Worm (Caenorhabditis elegans) whole organism, young adult: ENCODE data around the gene sto-4.

Source experiments
- B0019.2 ChIP-seq: fragments of 200-800 bp; sonication (Bioruptor generic); conservative IDR thresholded peaks from 2 replicates; pipeline ENCODE4 v1.3.6; 2022; ENCODE audit warnings: missing genetic modification reagents, missing genetic modification characterization, missing compliant biosample characterization
- B0035.1 ChIP-seq: sonication (generic microtip); optimal IDR thresholded peaks from 2 replicates; lab custom pipeline; 2016; ENCODE audit warnings: missing genetic modification characterization, mild to moderate bottlenecking, missing compliant biosample characterization, missing genotype, missing genetic modification reagents
- B0261.1 ChIP-seq: sonication (generic microtip); optimal IDR thresholded peaks from 2 replicates; lab custom pipeline; 2016; ENCODE audit warnings: mild to moderate bottlenecking, missing genetic modification characterization, moderate library complexity, missing compliant biosample characterization
- B0336.3 ChIP-seq: fragments of 200-800 bp; sonication (Bioruptor generic); IDR thresholded peaks from 2 replicates; pipeline ENCODE4 v1.3.6; 2022; ENCODE audit warnings: missing genetic modification characterization, missing compliant biosample characterization
- C17E4.6 ChIP-seq: fragments of 200-800 bp; sonication (Bioruptor generic); IDR thresholded peaks from 2 replicates; pipeline ENCODE4 v1.3.6; 2022; ENCODE audit warnings: missing genetic modification reagents, missing genetic modification characterization, missing compliant biosample characterization
- D2030.7 ChIP-seq: fragments of 200-800 bp; sonication (Bioruptor generic); IDR thresholded peaks from 2 replicates; pipeline ENCODE4 v1.3.6; 2022; ENCODE audit warnings: missing genetic modification reagents, missing genetic modification characterization, missing compliant biosample characterization
- F22D6.2 ChIP-seq: sonication (generic microtip); optimal IDR thresholded peaks from 2 replicates; lab custom pipeline; 2016; ENCODE audit warnings: mild to moderate bottlenecking, missing genetic modification characterization, missing compliant biosample characterization
- F23B12.7 ChIP-seq: sonication (generic microtip); optimal IDR thresholded peaks from 2 replicates; lab custom pipeline; 2017; ENCODE audit warnings: missing genetic modification characterization, mild to moderate bottlenecking, missing compliant biosample characterization, antibody characterized with exemption, moderate library complexity; ENCODE audit not compliant: insufficient read depth
- F33H1.4 ChIP-seq: fragments of 200-800 bp; sonication (Bioruptor generic); IDR thresholded peaks from 2 replicates; pipeline ENCODE4 v1.3.6; 2022; ENCODE audit warnings: missing genetic modification reagents, missing genetic modification characterization, missing compliant biosample characterization
- K11D2.4 ChIP-seq: fragments of 200-800 bp; sonication (Bioruptor generic); IDR thresholded peaks from 2 replicates; pipeline ENCODE4 v1.3.6; 2022; ENCODE audit warnings: missing genetic modification reagents, missing genetic modification characterization, missing compliant biosample characterization
- T07F8.4 ChIP-seq: sonication (generic microtip); optimal IDR thresholded peaks from 2 replicates; lab custom pipeline; 2016; ENCODE audit warnings: mild to moderate bottlenecking, missing genetic modification characterization, moderate library complexity, missing compliant biosample characterization
- T26A5.8 ChIP-seq: sonication (generic microtip); optimal IDR thresholded peaks from 2 replicates; lab custom pipeline; 2016; ENCODE audit warnings: missing genetic modification characterization, missing compliant biosample characterization
- Y53F4B.3 ChIP-seq: fragments of 200-800 bp; sonication (Bioruptor generic); IDR thresholded peaks from 2 replicates; pipeline ENCODE4 v1.3.6; 2022; ENCODE audit warnings: missing genetic modification reagents, missing genetic modification characterization, missing compliant biosample characterization
- Y56A3A.18 ChIP-seq: fragments of 200-800 bp; sonication (Bioruptor generic); IDR thresholded peaks from 2 replicates; pipeline ENCODE4 v1.3.6; 2022; ENCODE audit warnings: missing genetic modification reagents, missing genetic modification characterization, missing compliant biosample characterization
- Y67H2A.10 ChIP-seq: fragments of 200-800 bp; sonication (Bioruptor generic); conservative IDR thresholded peaks from 2 replicates; pipeline ENCODE4 v1.3.6; 2022; ENCODE audit warnings: missing genetic modification reagents, missing genetic modification characterization, missing compliant biosample characterization
- Y79H2A.3 ChIP-seq: fragments of 200-800 bp; sonication (Bioruptor generic); conservative IDR thresholded peaks from 2 replicates; pipeline ENCODE4 v1.3.6; 2022; ENCODE audit warnings: missing genetic modification reagents, missing genetic modification characterization, missing compliant biosample characterization
- aptf-2 ChIP-seq: fragments of 200-800 bp; sonication (Bioruptor generic); conservative IDR thresholded peaks from 2 replicates; pipeline ENCODE4 v1.3.6; 2022; ENCODE audit warnings: missing genetic modification reagents, missing genetic modification characterization, missing compliant biosample characterization
- attf-3 ChIP-seq: fragments of 200-800 bp; sonication (Bioruptor generic); conservative IDR thresholded peaks from 2 replicates; pipeline ENCODE4 v1.3.6; 2022; ENCODE audit warnings: missing genetic modification reagents, missing genetic modification characterization, missing compliant biosample characterization
- attf-5 ChIP-seq: fragments of 200-800 bp; sonication (Bioruptor generic); optimal IDR thresholded peaks from 2 replicates; lab custom pipeline; 2018; ENCODE audit warnings: mild to moderate bottlenecking, missing genetic modification characterization, missing compliant biosample characterization
- bed-1 ChIP-seq: fragments of 200-800 bp; sonication (Bioruptor generic); IDR thresholded peaks from 2 replicates; pipeline ENCODE4 v1.3.6; 2022; ENCODE audit warnings: missing genetic modification reagents, missing genetic modification characterization, missing compliant biosample characterization
- ceh-40 ChIP-seq: fragments of 200-800 bp; sonication (Bioruptor generic); IDR thresholded peaks from 2 replicates; pipeline ENCODE4 v1.3.6; 2022; ENCODE audit warnings: missing genetic modification characterization, missing compliant biosample characterization
- chd-7 ChIP-seq: sonication (generic microtip); optimal IDR thresholded peaks from 2 replicates; lab custom pipeline; 2016; ENCODE audit warnings: mild to moderate bottlenecking, missing genetic modification characterization, moderate library complexity, missing compliant biosample characterization
- dpl-1 ChIP-seq: fragments of 150-350 bp; optimal IDR thresholded peaks from 2 replicates; lab custom pipeline; 2014; ENCODE audit warnings: missing biosample characterization, missing genetic modification reagents, missing genetic modification characterization
- ekl-4 ChIP-seq: fragments of 200-800 bp; sonication (Bioruptor generic); IDR thresholded peaks from 2 replicates; pipeline ENCODE4 v1.3.6; 2022; ENCODE audit warnings: missing genetic modification reagents, missing genetic modification characterization, missing compliant biosample characterization
- hlh-12 ChIP-seq: sonication (generic microtip); optimal IDR thresholded peaks from 2 replicates; lab custom pipeline; 2016; ENCODE audit warnings: missing genetic modification characterization, missing compliant biosample characterization
- hlh-26 ChIP-seq: fragments of 200-800 bp; sonication (Bioruptor generic); conservative IDR thresholded peaks from 2 replicates; pipeline ENCODE4 v1.3.6; 2022; ENCODE audit warnings: missing genetic modification reagents, missing genetic modification characterization, missing compliant biosample characterization
- hmg-20 ChIP-seq: fragments of 200-800 bp; sonication (Bioruptor generic); IDR thresholded peaks from 2 replicates; pipeline ENCODE4 v1.3.6; 2022; ENCODE audit warnings: missing genetic modification reagents, missing genetic modification characterization, missing compliant biosample characterization
- hrde-1 ChIP-seq: sonication (generic microtip); optimal IDR thresholded peaks from 2 replicates; lab custom pipeline; 2016; ENCODE audit warnings: missing genetic modification characterization, mild to moderate bottlenecking, missing compliant biosample characterization, moderate library complexity, missing genotype, missing genetic modification reagents, borderline replicate concordance
- lin-35 ChIP-seq, 3 experiments: fragments of 150-350 bp in 2 of 3; sonication (generic microtip) in 1 of 3; optimal IDR thresholded peaks; 2 replicates each; lab custom pipeline; 2014 to 2018; ENCODE audit warnings: missing biosample characterization in 3 of 3, missing genetic modification characterization in 3 of 3, missing genetic modification reagents in 3 of 3
- lin-40 ChIP-seq: sonication (generic microtip); optimal IDR thresholded peaks from 2 replicates; lab custom pipeline; 2016; ENCODE audit warnings: missing genetic modification characterization, mild to moderate bottlenecking, missing compliant biosample characterization, missing genotype, missing genetic modification reagents
- madf-6 ChIP-seq: fragments of 200-800 bp; sonication (Bioruptor generic); IDR thresholded peaks from 2 replicates; pipeline ENCODE4 v1.3.6; 2022; ENCODE audit warnings: missing genetic modification reagents, missing genetic modification characterization, missing compliant biosample characterization
- nfya-2 ChIP-seq: fragments of 200-800 bp; sonication (Bioruptor generic); IDR thresholded peaks from 2 replicates; pipeline ENCODE4 v1.3.6; 2022; ENCODE audit warnings: missing genetic modification reagents, missing genetic modification characterization, missing compliant biosample characterization
- nfyb-1 ChIP-seq: fragments of 200-800 bp; sonication (Bioruptor generic); IDR thresholded peaks from 2 replicates; pipeline ENCODE4 v1.3.6; 2022; ENCODE audit warnings: missing genetic modification reagents, missing genetic modification characterization, missing compliant biosample characterization
- nhr-120 ChIP-seq: fragments of 200-800 bp; sonication (Bioruptor generic); IDR thresholded peaks from 2 replicates; pipeline ENCODE4 v1.3.6; 2022; ENCODE audit warnings: missing genetic modification characterization, missing compliant biosample characterization
- nhr-179 ChIP-seq: sonication (generic microtip); optimal IDR thresholded peaks from 2 replicates; lab custom pipeline; 2016; ENCODE audit warnings: mild to moderate bottlenecking, missing genetic modification characterization, missing compliant biosample characterization
- sdz-38 ChIP-seq: sonication (generic microtip); optimal IDR thresholded peaks from 2 replicates; lab custom pipeline; 2016; ENCODE audit warnings: missing genotype, missing genetic modification characterization, missing compliant biosample characterization
- snpc-3.4 ChIP-seq: sonication (generic microtip); optimal IDR thresholded peaks from 2 replicates; lab custom pipeline; 2017; ENCODE audit warnings: missing genetic modification characterization, mild to moderate bottlenecking, missing compliant biosample characterization, antibody characterized with exemption, moderate library complexity, missing genotype, missing genetic modification reagents
- snpc-4 ChIP-seq, 5 experiments: fragments of 150-350 bp in 1 of 5; sonication (generic microtip) in 4 of 5; optimal IDR thresholded peaks; 2 replicates each; lab custom pipeline; 2014 to 2018; ENCODE audit warnings: missing genetic modification characterization in 5 of 5, missing biosample characterization in 3 of 5, antibody characterized with exemption in 2 of 5, mild to moderate bottlenecking in 2 of 5, missing compliant biosample characterization in 2 of 5, missing genotype in 2 of 5, moderate library complexity in 2 of 5, missing genetic modification reagents in 1 of 5
- somi-1 ChIP-seq: fragments of 200-800 bp; sonication (Bioruptor generic); optimal IDR thresholded peaks from 2 replicates; lab custom pipeline; 2018; ENCODE audit warnings: mild to moderate bottlenecking, missing genetic modification characterization, missing compliant biosample characterization
- sptf-2 ChIP-seq: fragments of 200-800 bp; sonication (Bioruptor generic); optimal IDR thresholded peaks from 2 replicates; lab custom pipeline; 2018; ENCODE audit warnings: mild to moderate bottlenecking, missing genetic modification characterization, missing compliant biosample characterization
- tbp1 ChIP-seq: fragments of 200-800 bp; sonication (Bioruptor generic); optimal IDR thresholded peaks from 2 replicates; lab custom pipeline; 2018; ENCODE audit warnings: mild to moderate bottlenecking, missing genetic modification characterization, missing compliant biosample characterization
- unc-130 ChIP-seq: sonication (generic microtip); optimal IDR thresholded peaks from 2 replicates; lab custom pipeline; 2016; ENCODE audit warnings: missing genetic modification reagents, missing genetic modification characterization, missing compliant biosample characterization
- unc-62 ChIP-seq: fragments of 150-350 bp; optimal IDR thresholded peaks from 2 replicates; lab custom pipeline; 2014; ENCODE audit warnings: missing biosample characterization, missing genetic modification reagents, missing genetic modification characterization
- xnd-1 ChIP-seq: sonication (generic microtip); optimal IDR thresholded peaks from 2 replicates; lab custom pipeline; 2016; ENCODE audit warnings: missing genotype, missing genetic modification reagents, missing genetic modification characterization, missing compliant biosample characterization
- ztf-18 ChIP-seq: sonication (generic microtip); optimal IDR thresholded peaks from 2 replicates; lab custom pipeline; 2016; ENCODE audit warnings: missing genotype, mild to moderate bottlenecking, missing genetic modification characterization, missing compliant biosample characterization
- ztf-3 ChIP-seq: fragments of 200-800 bp; sonication (Bioruptor generic); optimal IDR thresholded peaks from 2 replicates; lab custom pipeline; 2018; ENCODE audit warnings: mild to moderate bottlenecking, missing genetic modification characterization, missing compliant biosample characterization

Gene sto-4

ce11 chrX:11605766-11606490 is 38.0 kb upstream of the sto-4 start (continued):
- TF ChIP-seq T07F8.4 (tag; lab: Kevin White, UChicago) (peak; percentile 23), lin-40 (tag; lab: Kevin White, UChicago) (peak; percentile 98), attf-5 (GFP tag; lab: Kevin White, UChicago) (peak; percentile 96), unc-130 (GFP tag; lab: Kevin White, UChicago) (no peak), attf-3 (0 out of 2 replicates have a peak, but pooled peaks have one; percentile 26), nfyb-1 (peak; percentile 96), nhr-120 (GFP tag; lab: Robert Waterston, UW) (no peak), B0336.3 (GFP tag; lab: Robert Waterston, UW) (peak; percentile 98), madf-6 (GFP tag; lab: Robert Waterston, UW) (no peak), Y79H2A.3 (GFP tag; lab: Robert Waterston, UW) (no peak), nfya-2 (no peak), sptf-2 (GFP tag; lab: Kevin White, UChicago) (no peak), B0035.1 (tag; lab: Kevin White, UChicago) (peak; percentile 92), snpc-4 (GFP tag; optimal IDR thresholded peaks at IDR 0.05; lab: Kevin White, UChicago) (peak; percentile 62), snpc-4 (tag; optimal IDR thresholded peaks at IDR 0.05; lab: Kevin White, UChicago) (peak in 2 of 4 experiments; percentile 81 to 82), dpl-1 (GFP tag; lab: Kevin White, UChicago) (peak; percentile 41), ekl-4 (peak; percentile 82), aptf-2 (peak; percentile 75), hmg-20 (GFP tag; lab: Robert Waterston, UW) (no peak), F22D6.2 (tag; lab: Kevin White, UChicago) (peak; percentile 89), xnd-1 (tag; lab: Kevin White, UChicago) (no peak), sdz-38 (no peak), snpc-3.4 (tag; lab: Kevin White, UChicago) (no peak), ztf-18 (tag; lab: Kevin White, UChicago) (peak; percentile 70), lin-35 (GFP tag; optimal IDR thresholded peaks at IDR 0.05; lab: Kevin White, UChicago) (peak in 2 of 3 experiments; percentile 62 to 75), T26A5.8 (no peak), F23B12.7 (no peak), unc-62 (GFP tag; lab: Kevin White, UChicago) (no peak), K11D2.4 (peak; percentile 95), bed-1 (no peak), D2030.7 (no peak), ztf-3 (peak; percentile 98), tbp1 (peak; percentile 74), C17E4.6 (GFP tag; lab: Robert Waterston, UW) (peak; percentile 40; the same call in 1 of the 2 replicates), Y56A3A.18 (GFP tag; lab: Robert Waterston, UW) (no peak), nhr-179 (tag; lab: Kevin White, UChicago) (no peak), hlh-12 (tag; lab: Kevin White, UChicago) (no peak), B0019.2 (GFP tag; lab: Robert Waterston, UW) (no peak), somi-1 (GFP tag; lab: Kevin White, UChicago) (peak; percentile 99), Y67H2A.10 (GFP tag; lab: Robert Waterston, UW) (peak; percentile 78; the same call in 1 of the 2 replicates), Y53F4B.3 (no peak), chd-7 (peak; percentile 97), hlh-26 (GFP tag; lab: Robert Waterston, UW) (no peak), hrde-1 (tag; lab: Kevin White, UChicago) (no peak), ceh-40 (no peak), B0261.1 (tag; lab: Kevin White, UChicago) (peak; percentile 48), F33H1.4 (GFP tag; lab: Robert Waterston, UW) (peak; percentile 7; the same call in 1 of the 2 replicates)
